Fruit fly (Drosophila melanogaster): ENCODE measurements around the gene FMRFaR.

Gene FMRFaR

dm6 chr3L:2980856-2981255, 20.7 kb upstream of the FMRFaR start, which contains the start of gene CPT2 (continued):
- TF ChIP-seq chif (GFP tag; optimal IDR thresholded peaks at IDR 0.05) (no peak), CG7271 (tag; optimal IDR thresholded peaks at IDR 0.05) (no peak), CG2129 (GFP tag; IDR thresholded peaks at IDR 0.05; ENCODE audit: partially characterized antibody) (peak; percentile 55; the same call in 1 of the 2 replicates), Atf-2 (GFP tag; optimal IDR thresholded peaks at IDR 0.05) (no peak), CG2116 (GFP tag; optimal IDR thresholded peaks at IDR 0.05) (no peak), CG34224 (GFP tag; IDR thresholded peaks at IDR 0.05; ENCODE audit: partially characterized antibody) (peak; percentile 87), CG3281 (GFP tag; optimal IDR thresholded peaks at IDR 0.05) (no peak), CG8924 (tag; optimal IDR thresholded peaks at IDR 0.05) (no peak), ab (GFP tag; optimal IDR thresholded peaks at IDR 0.05) (no peak), crol (GFP tag; IDR thresholded peaks at IDR 0.05) (no peak), Aef1 (GFP tag; IDR thresholded peaks at IDR 0.05) (0 out of 3 replicates have a peak, but pooled peaks have one; percentile 15), BtbVII (GFP tag; optimal IDR thresholded peaks at IDR 0.05) (no peak), Drgx (GFP tag; IDR thresholded peaks at IDR 0.05) (no peak), pan (optimal IDR thresholded peaks at IDR 0.05) (no peak), pan (GFP tag; optimal IDR thresholded peaks at IDR 0.05 in 1 of 2, IDR thresholded peaks at IDR 0.05 in 1 of 2) (no peak), hkb (optimal IDR thresholded peaks at IDR 0.05) (no peak), hkb (GFP tag; IDR thresholded peaks at IDR 0.05) (no peak), CG17912 (GFP tag; optimal IDR thresholded peaks at IDR 0.05) (no peak), Bgb (GFP tag; IDR thresholded peaks at IDR 0.05; ENCODE audit: partially characterized antibody) (peak; percentile 70), tll (GFP tag; optimal IDR thresholded peaks at IDR 0.05) (no peak), CG4617 (GFP tag; optimal IDR thresholded peaks at IDR 0.05; ENCODE audit: borderline replicate concordance) (no peak), Optix (GFP tag; IDR thresholded peaks at IDR 0.05) (no peak), CG31388 (GFP tag; optimal IDR thresholded peaks at IDR 0.05) (no peak), amos (GFP tag; IDR thresholded peaks at IDR 0.05; ENCODE audit: partially characterized antibody) (peak; percentile 59), Taf1 (GFP tag; IDR thresholded peaks at IDR 0.05) (no peak), insv (GFP tag; optimal IDR thresholded peaks at IDR 0.05) (no peak), CG9437 (GFP tag; optimal IDR thresholded peaks at IDR 0.05) (no peak), odd (GFP tag; optimal IDR thresholded peaks at IDR 0.05) (no peak), Fer2 (tag; optimal IDR thresholded peaks at IDR 0.05) (no peak), peb (GFP tag; IDR thresholded peaks at IDR 0.05) (no peak), CG3407 (GFP tag; optimal IDR thresholded peaks at IDR 0.05) (no peak), nerfin-1 (tag; optimal IDR thresholded peaks at IDR 0.05) (no peak), caup (GFP tag; optimal IDR thresholded peaks at IDR 0.05; ENCODE audit: severe bottlenecking) (no peak), mam (GFP tag; optimal IDR thresholded peaks at IDR 0.05) (no peak), CG15601 (tag; optimal IDR thresholded peaks at IDR 0.05) (no peak), CG7745 (tag; optimal IDR thresholded peaks at IDR 0.05) (no peak), klu (GFP tag; IDR thresholded peaks at IDR 0.05) (no peak), Trl (optimal IDR thresholded peaks at IDR 0.05) (no peak), Trl (GFP tag; optimal IDR thresholded peaks at IDR 0.05) (no peak), CG12299 (tag; optimal IDR thresholded peaks at IDR 0.05) (no peak), CG13624 (GFP tag; optimal IDR thresholded peaks at IDR 0.05) (no peak), CG15011 (GFP tag; optimal IDR thresholded peaks at IDR 0.05) (no peak), exex (tag; optimal IDR thresholded peaks at IDR 0.05) (no peak), tna (GFP tag; IDR thresholded peaks at IDR 0.05; ENCODE audit: partially characterized antibody) (peak; percentile 52; the same call in 1 of the 2 replicates), lola (GFP tag; optimal IDR thresholded peaks at IDR 0.05) (no peak), zfh1 (GFP tag; IDR thresholded peaks at IDR 0.05) (no peak), CG10209 (GFP tag; optimal IDR thresholded peaks at IDR 0.05) (no peak), CG17612 (GFP tag; IDR thresholded peaks at IDR 0.05) (no peak), z (GFP tag; IDR thresholded peaks at IDR 0.05) (no peak), CG17802 (tag; optimal IDR thresholded peaks at IDR 0.05) (no peak), CG2678 (tag; optimal IDR thresholded peaks at IDR 0.05) (no peak)
